Worm (Caenorhabditis elegans) whole organism, late embryonic: ENCODE measurements around the gene aexr-1.

ENCODE experiments used
- F13H6.1 ChIP-seq: sonication (generic microtip); optimal IDR thresholded peaks from 2 replicates; lab custom pipeline; 2016; ENCODE audit warnings: missing genetic modification characterization, missing compliant biosample characterization
- Y22D7AL.16 ChIP-seq: sonication (generic microtip); optimal IDR thresholded peaks from 2 replicates; lab custom pipeline; 2016; ENCODE audit warnings: missing genetic modification characterization, missing compliant biosample characterization
- ceh-14 ChIP-seq: sonication (generic microtip); optimal IDR thresholded peaks from 2 replicates; lab custom pipeline; 2016; ENCODE audit warnings: missing genotype, missing genetic modification characterization, missing compliant biosample characterization
- ceh-2 ChIP-seq: sonication (generic microtip); optimal IDR thresholded peaks from 2 replicates; lab custom pipeline; 2016; ENCODE audit warnings: missing genotype, missing genetic modification characterization, missing compliant biosample characterization
- ceh-24 ChIP-seq: sonication (generic microtip); optimal IDR thresholded peaks from 2 replicates; lab custom pipeline; 2016; ENCODE audit warnings: mild to moderate bottlenecking, missing genetic modification characterization, missing compliant biosample characterization
- ceh-9 ChIP-seq: sonication (generic microtip); optimal IDR thresholded peaks from 2 replicates; lab custom pipeline; 2016; ENCODE audit warnings: mild to moderate bottlenecking, missing genetic modification characterization, inconsistent platforms, missing compliant biosample characterization
- che-1 ChIP-seq: sonication (generic microtip); optimal IDR thresholded peaks from 2 replicates; lab custom pipeline; 2016; ENCODE audit warnings: mild to moderate bottlenecking, missing genetic modification characterization, missing compliant biosample characterization
- elt-2 ChIP-seq: sonication (generic microtip); optimal IDR thresholded peaks from 2 replicates; lab custom pipeline; 2016; ENCODE audit warnings: missing genetic modification reagents, missing genetic modification characterization, missing compliant biosample characterization
- eyg-1 ChIP-seq: sonication (generic microtip); optimal IDR thresholded peaks from 2 replicates; lab custom pipeline; 2016; ENCODE audit warnings: missing genotype, missing genetic modification characterization, missing compliant biosample characterization
- hlh-30 ChIP-seq: sonication (generic microtip); optimal IDR thresholded peaks from 2 replicates; lab custom pipeline; 2017; ENCODE audit warnings: antibody characterized with exemption, missing genetic modification characterization, missing compliant biosample characterization; ENCODE audit not compliant: insufficient read depth
- pag-3 ChIP-seq: sonication (generic microtip); optimal IDR thresholded peaks from 2 replicates; lab custom pipeline; 2016; ENCODE audit warnings: missing compliant biosample characterization, missing genetic modification characterization, borderline replicate concordance
- rnt-1 ChIP-seq: sonication (generic microtip); optimal IDR thresholded peaks from 2 replicates; lab custom pipeline; 2016; ENCODE audit warnings: missing genetic modification characterization, missing compliant biosample characterization
- ztf-16 ChIP-seq: sonication (generic microtip); optimal IDR thresholded peaks from 2 replicates; lab custom pipeline; 2017; ENCODE audit warnings: missing genetic modification characterization, missing compliant biosample characterization

ce11 chrX:6622552-6623236 is 12.4 kb downstream of the aexr-1 start, which contains the start of gene clec-266:
- no peak for TF ChIP-seq che-1 (tag; lab: Kevin White, UChicago)
- no peak for TF ChIP-seq ceh-24 (tag; lab: Kevin White, UChicago)
- no peak for TF ChIP-seq eyg-1 (tag; lab: Kevin White, UChicago)
- TF ChIP-seq ceh-2 (tag; lab: Kevin White, UChicago) = no peak
- no peak for TF ChIP-seq rnt-1 (tag; lab: Kevin White, UChicago)
- no peak for TF ChIP-seq ztf-16 (tag; lab: Kevin White, UChicago)
- TF ChIP-seq pag-3 (tag; lab: Kevin White, UChicago) = no peak
- TF ChIP-seq hlh-30 (tag; lab: Kevin White, UChicago) = no peak
- TF ChIP-seq elt-2 (tag; lab: Kevin White, UChicago) = no peak
- TF ChIP-seq Y22D7AL.16 (tag; lab: Kevin White, UChicago) = no peak
- no peak for TF ChIP-seq ceh-9
- TF ChIP-seq F13H6.1 = no peak
- no peak for TF ChIP-seq ceh-14 (tag; lab: Kevin White, UChicago)
